Fruit fly (Drosophila melanogaster): ENCODE measurements around the gene MBD-like.

DNA sequence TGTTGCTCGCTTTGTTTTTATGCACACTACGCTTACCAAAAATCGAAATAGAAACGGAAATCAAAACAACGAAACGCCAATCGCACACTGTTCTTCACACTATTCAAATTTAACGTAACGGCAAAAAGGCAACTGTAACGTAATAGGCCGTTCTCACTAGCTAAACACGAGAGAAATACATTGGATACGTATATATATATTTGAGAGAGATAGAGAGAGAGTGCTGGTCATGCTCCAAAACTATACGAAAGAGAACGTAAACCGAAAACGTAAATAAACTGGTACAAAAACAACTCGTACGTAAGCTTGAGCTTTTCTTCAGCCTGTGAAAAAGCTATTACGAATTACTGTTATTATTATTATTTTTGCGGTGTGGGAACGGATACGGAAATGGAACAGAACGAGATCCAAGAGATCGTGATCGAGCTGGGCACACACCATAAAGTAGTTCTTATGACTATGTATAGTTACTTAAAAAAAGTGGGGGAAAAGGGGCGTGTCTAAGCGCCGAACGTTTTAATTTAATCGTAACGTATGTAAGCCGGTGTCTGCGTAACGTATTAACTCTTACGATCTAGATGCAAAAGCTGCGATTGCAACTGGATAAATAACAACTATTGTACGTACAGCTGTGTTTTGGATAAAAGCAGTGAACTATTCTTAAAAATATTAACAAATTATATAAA is 15.9 kb upstream of the MBD-like start:
- no peak for TF ChIP-seq Blimp-1 (GFP tag; optimal IDR thresholded peaks at IDR 0.05)
- no peak for TF ChIP-seq eg (GFP tag; IDR thresholded peaks at IDR 0.05)
- no peak for TF ChIP-seq Sox102F (GFP tag; optimal IDR thresholded peaks at IDR 0.05)
- TF ChIP-seq salr (GFP tag; optimal IDR thresholded peaks at IDR 0.05), result no peak
- no peak for TF ChIP-seq CG3032 (tag; optimal IDR thresholded peaks at IDR 0.05)
- TF ChIP-seq CG6792 (GFP tag; optimal IDR thresholded peaks at IDR 0.05), result no peak
- no peak for TF ChIP-seq CG7368 (GFP tag; optimal IDR thresholded peaks at IDR 0.05)
- TF ChIP-seq CG6163 (GFP tag; IDR thresholded peaks at IDR 0.05), result no peak
- TF ChIP-seq OdsH (GFP tag; optimal IDR thresholded peaks at IDR 0.05), result no peak
- no peak for TF ChIP-seq Eip93F (GFP tag; optimal IDR thresholded peaks at IDR 0.05)
- no peak for TF ChIP-seq Hr4 (GFP tag; optimal IDR thresholded peaks at IDR 0.05)
- TF ChIP-seq CG6276 (GFP tag; optimal IDR thresholded peaks at IDR 0.05), result no peak
- TF ChIP-seq Hr39 (GFP tag; optimal IDR thresholded peaks at IDR 0.05), result no peak
